Worm (Caenorhabditis elegans) whole organism, L3 larva: ENCODE results near the gene unc-46.

Source experiments
- ceh-28 ChIP-seq: fragments of 150-350 bp; optimal IDR thresholded peaks from 2 replicates; lab custom pipeline; 2014; ENCODE audit warnings: missing biosample characterization, missing genetic modification reagents, missing genetic modification characterization
- eor-1 ChIP-seq, 2 experiments: fragments of 150-350 bp; optimal IDR thresholded peaks; 2 replicates each; lab custom pipeline; 2014 to 2018; ENCODE audit warnings: missing biosample characterization in 2 of 2, missing genetic modification characterization in 2 of 2
- fos-1 ChIP-seq: fragments of 150-350 bp; optimal IDR thresholded peaks from 2 replicates; lab custom pipeline; 2014; ENCODE audit warnings: missing biosample characterization, missing genetic modification characterization
- mdl-1 ChIP-seq: fragments of 150-350 bp; optimal IDR thresholded peaks from 2 replicates; lab custom pipeline; 2014; ENCODE audit warnings: missing biosample characterization, missing genetic modification characterization
- nhr-25 ChIP-seq: sonication (generic microtip); optimal IDR thresholded peaks from 2 replicates; lab custom pipeline; 2017; ENCODE audit warnings: missing biosample characterization, missing genetic modification characterization
- nhr-28 ChIP-seq: fragments of 150-350 bp; optimal IDR thresholded peaks from 2 replicates; lab custom pipeline; 2014; ENCODE audit warnings: missing biosample characterization, missing genetic modification characterization
- skn-1 ChIP-seq: fragments of 150-350 bp; optimal IDR thresholded peaks from 2 replicates; lab custom pipeline; 2014; ENCODE audit warnings: missing biosample characterization, missing genetic modification characterization
- snpc-4 ChIP-seq: fragments of 150-350 bp; optimal IDR thresholded peaks from 2 replicates; lab custom pipeline; 2014; ENCODE audit warnings: missing biosample characterization, missing genetic modification characterization

DNA sequence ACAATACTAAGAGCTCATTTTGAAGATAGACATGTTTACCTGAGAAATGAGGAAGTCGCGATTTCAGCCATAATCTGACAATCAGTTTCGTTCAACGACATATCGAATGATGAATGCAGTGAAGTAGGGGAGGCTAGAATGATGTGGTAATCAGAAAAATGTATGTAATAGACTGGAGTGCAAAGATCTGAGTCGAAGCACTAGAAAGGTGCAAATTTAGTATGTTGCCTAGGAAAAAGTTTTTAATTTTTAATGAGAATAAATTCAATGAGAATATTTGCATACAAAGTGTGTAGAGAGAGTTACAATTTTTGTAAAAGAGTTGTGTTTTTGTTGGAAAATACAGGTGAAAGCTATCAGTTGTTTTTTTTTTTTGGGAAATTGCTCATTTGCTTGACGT lies 6.1 kb upstream of the unc-46 start, which contains the start of gene srab-2:
- TF ChIP-seq nhr-25 (tag; lab: Kevin White, UChicago) (no peak), mdl-1 (tag; lab: Kevin White, UChicago) (no peak), eor-1 (tag; optimal IDR thresholded peaks at IDR 0.05; lab: Kevin White, UChicago) (no peak), snpc-4 (tag; lab: Kevin White, UChicago) (no peak), nhr-28 (no peak), fos-1 (tag; lab: Kevin White, UChicago) (no peak), ceh-28 (tag; lab: Kevin White, UChicago) (no peak), skn-1 (no peak)
